Fruit fly (Drosophila melanogaster): ENCODE measurements around the gene CG8927.

DNA sequence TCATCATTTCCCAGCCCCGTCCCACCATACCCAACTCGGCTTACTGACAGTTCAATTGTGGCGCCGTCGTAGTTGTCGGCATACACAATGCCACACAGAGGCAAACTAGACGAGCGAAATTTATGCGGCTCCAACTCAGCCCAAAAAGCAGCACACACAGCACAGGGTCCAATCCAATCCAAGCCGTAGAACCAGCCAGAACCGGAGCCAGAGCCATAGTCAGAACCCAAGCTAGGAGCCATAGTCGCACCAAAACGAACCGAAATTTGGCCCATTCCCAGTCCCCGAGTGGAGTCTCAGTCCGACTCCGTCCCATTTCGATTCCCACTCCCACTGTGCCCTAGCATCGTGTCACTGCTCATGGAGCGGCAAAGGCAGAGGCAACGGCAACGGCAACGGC lies 40.0 kb downstream of the CG8927 start:
- no peak for TF ChIP-seq h (optimal IDR thresholded peaks at IDR 0.05)
- TF ChIP-seq Kr (GFP tag; optimal IDR thresholded peaks at IDR 0.05) = no peak
- TF ChIP-seq br (optimal IDR thresholded peaks at IDR 0.05) = no peak
- no peak for TF ChIP-seq grn (GFP tag; optimal IDR thresholded peaks at IDR 0.05)
- TF ChIP-seq Hsf (GFP tag; optimal IDR thresholded peaks at IDR 0.05) = no peak
- TF ChIP-seq lilli (GFP tag; optimal IDR thresholded peaks at IDR 0.05) = no peak
- TF ChIP-seq wek (GFP tag; optimal IDR thresholded peaks at IDR 0.05) = no peak
- no peak for TF ChIP-seq fru (optimal IDR thresholded peaks at IDR 0.05)
- no peak for TF ChIP-seq Bgb (GFP tag; IDR thresholded peaks at IDR 0.05; ENCODE audit: partially characterized antibody)
- no peak for TF ChIP-seq CG1832 (GFP tag; optimal IDR thresholded peaks at IDR 0.05)
- no peak for TF ChIP-seq caup (GFP tag; optimal IDR thresholded peaks at IDR 0.05; ENCODE audit: severe bottlenecking)
- no peak for TF ChIP-seq Ada2b (GFP tag; IDR thresholded peaks at IDR 0.05)
